Worm (Caenorhabditis elegans): ENCODE data around the gene irld-15.

DNA sequence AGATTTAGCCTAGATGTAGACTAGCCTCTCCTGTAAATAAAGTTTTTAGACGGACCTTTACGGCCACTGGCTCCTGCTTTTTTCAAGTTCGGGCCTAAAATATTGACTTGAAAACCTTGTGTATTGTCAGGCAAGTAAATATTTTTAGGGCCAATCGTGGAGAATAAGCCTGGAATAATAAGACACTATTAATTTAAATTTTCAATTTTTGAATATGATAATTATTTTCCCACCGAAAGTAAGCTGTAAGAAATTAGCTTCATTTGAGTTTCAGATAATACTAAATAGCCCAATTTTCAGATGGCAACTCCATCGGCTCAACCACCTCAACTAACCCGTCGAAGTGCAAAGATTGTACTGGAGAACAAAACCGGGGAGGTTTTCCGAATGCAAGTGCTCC is 22.7 kb upstream of the irld-15 start, which contains the start of gene pud-4:
- TF ChIP-seq T22C8.4 (GFP tag; IDR thresholded peaks at IDR 0.05) (no peak), cog-1 (tag; optimal IDR thresholded peaks at IDR 0.05) (no peak), ref-1 (GFP tag; conservative IDR thresholded peaks at IDR 0.05) (no peak), med-1 (GFP tag; optimal IDR thresholded peaks at IDR 0.05; ENCODE audit: insufficient read depth) (no peak), flt-1 (GFP tag; IDR thresholded peaks at IDR 0.05) (no peak), tab-1 (GFP tag; IDR thresholded peaks at IDR 0.05) (no peak)
